Worm (Caenorhabditis elegans): Measurements from ENCODE around the gene lipl-2.

DNA sequence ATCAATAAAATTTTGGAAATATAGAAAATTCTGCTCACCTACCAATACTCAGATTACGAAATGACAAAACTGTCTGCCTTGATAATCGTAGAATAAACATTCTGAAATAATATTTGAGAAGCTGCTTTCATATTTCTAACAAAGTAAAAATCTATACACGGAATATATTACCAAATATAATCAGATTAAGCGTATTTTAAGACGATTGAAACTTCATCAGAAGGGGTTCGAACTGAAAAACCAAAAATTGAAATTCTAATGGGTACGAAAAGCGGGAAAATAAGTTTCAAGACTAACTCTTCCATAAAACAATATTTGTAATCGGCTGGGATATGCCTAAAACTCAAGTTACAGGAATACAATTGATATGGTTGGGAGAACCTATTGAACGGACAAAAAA lies 11.9 kb upstream of the lipl-2 start, which contains the start of gene F46B6.4:
- TF ChIP-seq B0310.2 (tag; optimal IDR thresholded peaks at IDR 0.05): no peak
- TF ChIP-seq ama-1 (optimal IDR thresholded peaks at IDR 0.05): no peak
- no peak for TF ChIP-seq tra-4 (tag; optimal IDR thresholded peaks at IDR 0.05)
- no peak for TF ChIP-seq F13C5.2 (tag; optimal IDR thresholded peaks at IDR 0.05)
- TF ChIP-seq hnd-1 (tag; optimal IDR thresholded peaks at IDR 0.05): no peak
- no peak for TF ChIP-seq scrt-1 (GFP tag; IDR thresholded peaks at IDR 0.05)
- no peak for TF ChIP-seq hmg-4 (GFP tag; optimal IDR thresholded peaks at IDR 0.05)
- no peak for TF ChIP-seq ets-7 (tag; optimal IDR thresholded peaks at IDR 0.05)
